Fruit fly (Drosophila melanogaster) whole organism, embryonic: ENCODE measurements around the gene CG32302.

Source experiments
- BEAF-32 ChIP-seq: fragments of 200-800 bp; sonication (Bioruptor generic); optimal IDR thresholded peaks from 3 replicates; lab custom pipeline; 2017; ENCODE audit warnings: missing biosample characterization, missing genetic modification characterization, mild to moderate bottlenecking, moderate library complexity, missing genetic modification reagents
- Bdp1 ChIP-seq: fragments of 200-800 bp; sonication (Bioruptor generic); optimal IDR thresholded peaks from 3 replicates; lab custom pipeline; 2016; ENCODE audit warnings: missing biosample characterization, missing genetic modification characterization
- BtbVII ChIP-seq: fragments of 200-800 bp; sonication (Bioruptor generic); optimal IDR thresholded peaks from 3 replicates; lab custom pipeline; 2017; ENCODE audit warnings: missing biosample characterization, mild to moderate bottlenecking, missing genetic modification characterization
- CG11093 ChIP-seq: fragments of 200-800 bp; sonication (Bioruptor generic); IDR thresholded peaks from 3 replicates; pipeline ENCODE4 v1.3.6; 2022; ENCODE audit warnings: missing biosample characterization, missing genetic modification characterization
- CG11247 ChIP-seq: fragments of 200-800 bp; sonication (Bioruptor generic); IDR thresholded peaks from 2 replicates; pipeline ENCODE4 v1.3.6; 2022; ENCODE audit warnings: missing biosample characterization, missing genetic modification characterization
- CG12236 ChIP-seq: fragments of 200-800 bp; sonication (Bioruptor generic); optimal IDR thresholded peaks from 2 replicates; lab custom pipeline; 2016; ENCODE audit warnings: missing biosample characterization, missing genetic modification characterization
- CG12299 ChIP-seq: fragments of 200-800 bp; sonication (Bioruptor generic); optimal IDR thresholded peaks from 2 replicates; lab custom pipeline; 2018; ENCODE audit warnings: missing biosample characterization, mild to moderate bottlenecking, missing genetic modification characterization
- CG12391 ChIP-seq: fragments of 200-800 bp; sonication (Bioruptor generic); optimal IDR thresholded peaks from 3 replicates; lab custom pipeline; 2018; ENCODE audit warnings: missing biosample characterization, mild to moderate bottlenecking, missing genetic modification characterization, moderate library complexity
- CG15073 ChIP-seq: fragments of 200-800 bp; sonication (Bioruptor generic); optimal IDR thresholded peaks from 2 replicates; lab custom pipeline; 2016; ENCODE audit warnings: missing biosample characterization, missing genetic modification characterization
- CG1792 ChIP-seq: fragments of 200-800 bp; sonication (Bioruptor generic); optimal IDR thresholded peaks from 2 replicates; lab custom pipeline; 2016; ENCODE audit warnings: missing biosample characterization, missing genetic modification characterization
- CG18476 ChIP-seq: fragments of 200-800 bp; sonication (Bioruptor generic); optimal IDR thresholded peaks from 2 replicates; lab custom pipeline; 2016; ENCODE audit warnings: missing biosample characterization, mild to moderate bottlenecking, missing genetic modification characterization
- CG18764 ChIP-seq: fragments of 200-800 bp; sonication (Bioruptor generic); optimal IDR thresholded peaks from 3 replicates; lab custom pipeline; 2016; ENCODE audit warnings: missing biosample characterization, missing genetic modification characterization
- CG30431 ChIP-seq: fragments of 200-800 bp; sonication (Bioruptor generic); optimal IDR thresholded peaks from 2 replicates; lab custom pipeline; 2017; ENCODE audit warnings: missing biosample characterization, missing genetic modification characterization
- CG42726 ChIP-seq: fragments of 200-800 bp; sonication (Bioruptor generic); IDR thresholded peaks from 2 replicates; pipeline ENCODE4 v1.3.6; 2022; ENCODE audit warnings: missing biosample characterization, missing genetic modification characterization; ENCODE audit not compliant: partially characterized antibody
- CG6254 ChIP-seq: fragments of 200-800 bp; sonication (Bioruptor generic); optimal IDR thresholded peaks from 3 replicates; lab custom pipeline; 2017; ENCODE audit warnings: mild to moderate bottlenecking, missing biosample characterization, missing genetic modification reagents, missing genetic modification characterization
- CG6654 ChIP-seq: fragments of 200-800 bp; sonication (Bioruptor generic); optimal IDR thresholded peaks from 2 replicates; lab custom pipeline; 2017; ENCODE audit warnings: missing biosample characterization, mild to moderate bottlenecking, missing genetic modification characterization
- CG7839 ChIP-seq: fragments of 200-800 bp; sonication (Bioruptor generic); optimal IDR thresholded peaks from 3 replicates; lab custom pipeline; 2018; ENCODE audit warnings: missing biosample characterization, mild to moderate bottlenecking, missing genetic modification characterization, moderate library complexity
- CG7928 ChIP-seq: fragments of 200-800 bp; sonication (Bioruptor generic); optimal IDR thresholded peaks from 2 replicates; lab custom pipeline; 2017; ENCODE audit warnings: missing biosample characterization, mild to moderate bottlenecking, missing genetic modification characterization
- CG8359 ChIP-seq: fragments of 200-800 bp; sonication (Bioruptor generic); optimal IDR thresholded peaks from 2 replicates; lab custom pipeline; 2017; ENCODE audit warnings: missing biosample characterization, mild to moderate bottlenecking, missing genetic modification characterization, borderline replicate concordance
- CTCF ChIP-seq: fragments of 200-800 bp; sonication (Bioruptor generic); optimal IDR thresholded peaks from 2 replicates; lab custom pipeline; 2017; ENCODE audit warnings: missing biosample characterization, mild to moderate bottlenecking, missing genetic modification characterization, moderate library complexity
- CoRest ChIP-seq: fragments of 200-800 bp; sonication (Bioruptor generic); optimal IDR thresholded peaks from 3 replicates; lab custom pipeline; 2018; ENCODE audit warnings: missing biosample characterization, mild to moderate bottlenecking, missing genetic modification characterization, moderate library complexity
- D19B ChIP-seq: fragments of 200-800 bp; sonication (Bioruptor generic); optimal IDR thresholded peaks from 2 replicates; lab custom pipeline; 2017; ENCODE audit warnings: missing biosample characterization, mild to moderate bottlenecking, missing genetic modification characterization
- Doc3 ChIP-seq: fragments of 200-800 bp; sonication (Bioruptor generic); IDR thresholded peaks from 3 replicates; pipeline ENCODE4 v1.3.6; 2022; ENCODE audit warnings: missing biosample characterization, missing genetic modification characterization; ENCODE audit not compliant: partially characterized antibody
- Drgx ChIP-seq: fragments of 200-800 bp; sonication (Bioruptor generic); IDR thresholded peaks from 2 replicates; pipeline ENCODE4 v1.3.6; 2022; ENCODE audit warnings: missing biosample characterization, missing genetic modification characterization
- HLH4C ChIP-seq: fragments of 200-800 bp; sonication (Bioruptor generic); IDR thresholded peaks from 3 replicates; pipeline ENCODE4 v1.3.6; 2022; ENCODE audit warnings: missing biosample characterization, missing genetic modification characterization; ENCODE audit not compliant: partially characterized antibody
- Hand ChIP-seq: fragments of 200-800 bp; sonication (Bioruptor generic); optimal IDR thresholded peaks from 2 replicates; lab custom pipeline; 2017; ENCODE audit warnings: mild to moderate bottlenecking, missing biosample characterization, missing genetic modification reagents, missing genetic modification characterization
- Hr78 ChIP-seq, 2 experiments: fragments of 200-800 bp in 1 of 2; fragments of >200 bp in 1 of 2; sonication (Bioruptor generic) in 1 of 2; optimal IDR thresholded peaks; 2 replicates each; lab custom pipeline; 2017 to 2019; ENCODE audit warnings: missing biosample characterization in 2 of 2, missing genetic modification characterization in 2 of 2, mild to moderate bottlenecking in 1 of 2, moderate library complexity in 1 of 2
- Med ChIP-seq: fragments of 200-800 bp; sonication (Bioruptor generic); peaks from one replicate; lab custom pipeline; 2016; ENCODE audit warnings: missing biosample characterization, missing genetic modification characterization, mild to moderate bottlenecking, inconsistent platforms, moderate library complexity
- Mes4 ChIP-seq: fragments of 200-800 bp; sonication (Bioruptor generic); optimal IDR thresholded peaks from 2 replicates; lab custom pipeline; 2016; ENCODE audit warnings: missing biosample characterization, missing genetic modification characterization
- Mrtf ChIP-seq: fragments of 200-800 bp; sonication (Bioruptor generic); IDR thresholded peaks from 3 replicates; pipeline ENCODE4 v1.3.6; 2022; ENCODE audit warnings: missing biosample characterization, missing genetic modification characterization
- Oaz ChIP-seq: fragments of 200-800 bp; sonication (Bioruptor generic); IDR thresholded peaks from 2 replicates; pipeline ENCODE4 v1.3.6; 2022; ENCODE audit warnings: missing biosample characterization, missing genetic modification characterization
- Ravus ChIP-seq: fragments of 200-800 bp; sonication (Bioruptor generic); IDR thresholded peaks from 2 replicates; pipeline ENCODE4 v1.3.6; 2022; ENCODE audit warnings: missing biosample characterization, missing genetic modification characterization
- Six4 ChIP-seq: fragments of 200-800 bp; sonication (Bioruptor generic); optimal IDR thresholded peaks from 2 replicates; lab custom pipeline; 2016; ENCODE audit warnings: missing biosample characterization, missing genetic modification characterization
- Spps ChIP-seq: fragments of 200-800 bp; sonication (Bioruptor generic); optimal IDR thresholded peaks from 2 replicates; lab custom pipeline; 2018; ENCODE audit warnings: missing biosample characterization, mild to moderate bottlenecking, missing genetic modification characterization
- amos ChIP-seq: fragments of 200-800 bp; sonication (Bioruptor generic); IDR thresholded peaks from 2 replicates; pipeline ENCODE4 v1.3.6; 2022; ENCODE audit warnings: missing biosample characterization, missing genetic modification characterization; ENCODE audit not compliant: partially characterized antibody
- btn ChIP-seq: fragments of 200-800 bp; sonication (Bioruptor generic); optimal IDR thresholded peaks from 2 replicates; lab custom pipeline; 2016; ENCODE audit warnings: missing biosample characterization, missing genetic modification characterization
- caup ChIP-seq: fragments of 200-800 bp; sonication (Bioruptor generic); optimal IDR thresholded peaks from 3 replicates; lab custom pipeline; 2017; ENCODE audit warnings: missing biosample characterization, mild to moderate bottlenecking, missing genetic modification characterization, moderate library complexity; ENCODE audit not compliant: severe bottlenecking
- corto ChIP-seq: fragments of 200-800 bp; sonication (Bioruptor generic); optimal IDR thresholded peaks from 2 replicates; lab custom pipeline; 2016; ENCODE audit warnings: missing biosample characterization, mild to moderate bottlenecking, missing genetic modification characterization, moderate library complexity
- dpn ChIP-seq, 2 experiments: fragments of 200-800 bp; sonication (Bioruptor generic); optimal IDR thresholded peaks; 3 replicates each; lab custom pipeline; 2016; ENCODE audit warnings: missing biosample characterization in 2 of 2, missing genetic modification characterization in 2 of 2
- emc ChIP-seq: fragments of 200-800 bp; sonication (Bioruptor generic); optimal IDR thresholded peaks from 2 replicates; lab custom pipeline; 2016; ENCODE audit warnings: missing biosample characterization, missing genetic modification characterization
- h ChIP-seq: fragments of >200 bp; optimal IDR thresholded peaks from 2 replicates; lab custom pipeline; 2017
- hb ChIP-seq: fragments of 200-800 bp; sonication (Bioruptor generic); IDR thresholded peaks from 3 replicates; pipeline ENCODE4 v1.3.6; 2022; ENCODE audit warnings: missing biosample characterization, missing genetic modification characterization; ENCODE audit not compliant: partially characterized antibody
- hkb ChIP-seq, 2 experiments: fragments of 200-800 bp in 1 of 2; fragments of >200 bp in 1 of 2; sonication (Bioruptor generic) in 1 of 2; IDR thresholded peaks in 1 of 2; optimal IDR thresholded peaks in 1 of 2; 2 replicates each; pipeline versions ENCODE4 v1.3.6 to Lab custom; 2017 to 2022; ENCODE audit warnings: missing biosample characterization in 1 of 2, missing genetic modification characterization in 1 of 2
- ken ChIP-seq: fragments of 200-800 bp; sonication (Bioruptor generic); IDR thresholded peaks from 3 replicates; pipeline ENCODE4 v1.3.6; 2022; ENCODE audit warnings: missing biosample characterization, missing genetic modification characterization
- mld ChIP-seq: fragments of 200-800 bp; sonication (Bioruptor generic); IDR thresholded peaks from 3 replicates; pipeline ENCODE4 v1.3.6; 2022; ENCODE audit warnings: missing biosample characterization, missing genetic modification characterization; ENCODE audit not compliant: partially characterized antibody
- pros ChIP-seq: fragments of 200-800 bp; sonication (Bioruptor generic); optimal IDR thresholded peaks from 3 replicates; lab custom pipeline; 2019; ENCODE audit warnings: missing biosample characterization, mild to moderate bottlenecking, missing genetic modification characterization, moderate library complexity
- sens-2 ChIP-seq: fragments of 200-800 bp; sonication (Bioruptor generic); IDR thresholded peaks from 2 replicates; pipeline ENCODE4 v1.3.6; 2022; ENCODE audit warnings: missing biosample characterization, missing genetic modification characterization
- sqz ChIP-seq: fragments of 200-800 bp; sonication (Bioruptor generic); optimal IDR thresholded peaks from 3 replicates; lab custom pipeline; 2018; ENCODE audit warnings: missing biosample characterization, mild to moderate bottlenecking, missing genetic modification characterization
- usp ChIP-seq: fragments of >200 bp; optimal IDR thresholded peaks from 2 replicates; lab custom pipeline; 2017; ENCODE audit warnings: missing biosample characterization, missing genetic modification characterization

CG32302 gene

dm6 chr3L:2243846-2244528 lies 24.6 kb upstream of the CG32302 start, which contains the start of gene CG32301 (continued):
- TF ChIP-seq btn (no peak), CG1792 (GFP tag; lab: Kevin White, UChicago) (no peak), Mrtf (GFP tag; lab: Robert Waterston, UW) (no peak), CoRest (tag; lab: Kevin White, UChicago) (peak; percentile 27), Med (GFP tag; lab: Kevin White, UChicago) (no peak), pros (GFP tag; lab: Kevin White, UChicago) (no peak), Doc3 (GFP tag; lab: Robert Waterston, UW) (no peak; the same call in 2 of the 3 replicates), CG7928 (GFP tag; lab: Kevin White, UChicago) (no peak), CG12299 (no peak), Spps (tag; lab: Kevin White, UChicago) (no peak), Ravus (GFP tag; lab: Robert Waterston, UW) (no peak), sqz (GFP tag; lab: Kevin White, UChicago) (no peak), hkb (optimal IDR thresholded peaks at IDR 0.05; lab: Kevin White, UChicago) (peak; percentile 80), hkb (GFP tag; IDR thresholded peaks at IDR 0.05; lab: Robert Waterston, UW) (no peak), mld (GFP tag; lab: Robert Waterston, UW) (no peak), usp (GFP tag; lab: Kevin White, UChicago) (no peak), CG18764 (GFP tag; lab: Kevin White, UChicago) (no peak), Oaz (GFP tag; lab: Robert Waterston, UW) (no peak), CG11247 (GFP tag; lab: Robert Waterston, UW) (no peak), CG18476 (GFP tag; lab: Kevin White, UChicago) (no peak), amos (GFP tag; lab: Robert Waterston, UW) (peak; percentile 32; the same call in 1 of the 2 replicates), Hr78 (GFP tag; optimal IDR thresholded peaks at IDR 0.05; lab: Kevin White, UChicago) (peak in 1 of 2 experiments; percentile 41), ken (GFP tag; lab: Robert Waterston, UW) (no peak), h (lab: Kevin White, UChicago) (no peak), Hand (GFP tag; lab: Kevin White, UChicago) (no peak), corto (GFP tag; lab: Kevin White, UChicago) (no peak), Mes4 (no peak), CG6654 (no peak), CG6254 (GFP tag; lab: Kevin White, UChicago) (no peak), sens-2 (GFP tag; lab: Robert Waterston, UW) (no peak), CTCF (GFP tag; lab: Kevin White, UChicago) (peak; percentile 62), Six4 (no peak), BEAF-32 (GFP tag; lab: Kevin White, UChicago) (no peak), dpn (GFP tag; optimal IDR thresholded peaks at IDR 0.05; lab: Kevin White, UChicago) (no peak), hb (no peak), caup (GFP tag; lab: Kevin White, UChicago) (no peak), CG30431 (GFP tag; lab: Kevin White, UChicago) (no peak), CG8359 (GFP tag; lab: Kevin White, UChicago) (no peak), CG15073 (no peak), CG12236 (GFP tag; lab: Kevin White, UChicago) (no peak), emc (GFP tag; lab: Kevin White, UChicago) (no peak), Bdp1 (no peak), BtbVII (GFP tag; lab: Kevin White, UChicago) (no peak), HLH4C (GFP tag; lab: Robert Waterston, UW) (no peak; the same call in 2 of the 3 replicates), D19B (no peak), CG7839 (tag; lab: Kevin White, UChicago) (no peak), CG11093 (no peak), Drgx (GFP tag; lab: Robert Waterston, UW) (no peak), CG42726 (GFP tag; lab: Robert Waterston, UW) (0 out of 2 replicates have a peak, but pooled peaks have one; percentile 24), CG12391 (no peak)
